Worm (Caenorhabditis elegans) whole organism, L4 larva: Measurements from ENCODE around the gene srab-3.

Experiments
- attf-4 ChIP-seq: sonication (generic microtip); optimal IDR thresholded peaks from 3 replicates; lab custom pipeline; 2017; ENCODE audit warnings: missing biosample characterization, missing genetic modification characterization
- daf-16 ChIP-seq, 3 experiments: sonication (generic microtip); optimal IDR thresholded peaks; 2 replicates each; lab custom pipeline; 2016 to 2017; ENCODE audit warnings: missing genetic modification characterization in 3 of 3, missing genetic modification reagents in 3 of 3, mild to moderate bottlenecking in 2 of 3, missing compliant biosample characterization in 2 of 3, missing biosample characterization in 1 of 3, moderate library complexity in 1 of 3
- hlh-30 ChIP-seq: sonication (generic microtip); optimal IDR thresholded peaks from 2 replicates; lab custom pipeline; 2017; ENCODE audit warnings: antibody characterized with exemption, mild to moderate bottlenecking, missing genetic modification characterization, missing compliant biosample characterization; ENCODE audit not compliant: insufficient read depth
- lin-15B ChIP-seq: fragments of 150-350 bp; sonication (generic microtip); optimal IDR thresholded peaks from 3 replicates; lab custom pipeline; 2014; ENCODE audit warnings: missing biosample characterization, missing genetic modification characterization
- lsy-2 ChIP-seq, 2 experiments: fragments of 150-350 bp in 1 of 2; sonication (generic microtip) in 1 of 2; optimal IDR thresholded peaks; 2 replicates each; lab custom pipeline; 2014 to 2017; ENCODE audit warnings: missing biosample characterization in 2 of 2, missing genetic modification characterization in 2 of 2
- mdl-1 ChIP-seq, 2 experiments: fragments of 150-350 bp in 1 of 2; sonication (generic microtip) in 1 of 2; optimal IDR thresholded peaks; 2 replicates each; lab custom pipeline; 2014 to 2017; ENCODE audit warnings: missing biosample characterization in 2 of 2, missing genetic modification characterization in 2 of 2
- zfp-2 ChIP-seq: sonication (generic microtip); optimal IDR thresholded peaks from 2 replicates; lab custom pipeline; 2016; ENCODE audit warnings: mild to moderate bottlenecking, missing genetic modification characterization, missing compliant biosample characterization
- ztf-11 ChIP-seq: fragments of 150-350 bp; optimal IDR thresholded peaks from 2 replicates; lab custom pipeline; 2014; ENCODE audit warnings: missing biosample characterization, missing genetic modification characterization

ce11 chrV:5104934-5105333 is 2.8 kb downstream of the srab-3 start, which contains the start of gene srab-2:
- TF ChIP-seq lin-15B: no peak
- TF ChIP-seq lsy-2 (tag; optimal IDR thresholded peaks at IDR 0.05; lab: Kevin White, UChicago): no peak
- TF ChIP-seq daf-16 (GFP tag; optimal IDR thresholded peaks at IDR 0.05; lab: Kevin White, UChicago): no peak
- TF ChIP-seq daf-16 (tag; optimal IDR thresholded peaks at IDR 0.05; lab: Kevin White, UChicago): no peak
- TF ChIP-seq mdl-1 (tag; optimal IDR thresholded peaks at IDR 0.05; lab: Kevin White, UChicago): no peak
- no peak for TF ChIP-seq ztf-11 (tag; lab: Kevin White, UChicago)
- TF ChIP-seq hlh-30 (tag; lab: Kevin White, UChicago): no peak
- TF ChIP-seq zfp-2 (tag; lab: Kevin White, UChicago): no peak
- no peak for TF ChIP-seq attf-4 (tag; lab: Kevin White, UChicago)
